Worm (Caenorhabditis elegans) whole organism, L4 larva: Measurements from ENCODE around the gene T09F5.2.

Experiments
- F37D6.2 ChIP-seq: sonication (generic microtip); optimal IDR thresholded peaks from 2 replicates; lab custom pipeline; 2016; ENCODE audit warnings: mild to moderate bottlenecking, missing genetic modification characterization, missing compliant biosample characterization
- R02D3.7 ChIP-seq: fragments of 150-350 bp; sonication (generic microtip); optimal IDR thresholded peaks from 3 replicates; lab custom pipeline; 2014; ENCODE audit warnings: missing biosample characterization, missing genetic modification characterization
- T20F7.1 ChIP-seq: fragments of 200-800 bp; sonication (Bioruptor generic); optimal IDR thresholded peaks from 2 replicates; lab custom pipeline; 2018; ENCODE audit warnings: mild to moderate bottlenecking, missing genetic modification characterization, missing compliant biosample characterization
- Y48G9A.11 ChIP-seq: fragments of 200-800 bp; sonication (Bioruptor generic); IDR thresholded peaks from 2 replicates; pipeline ENCODE4 v1.3.6; 2022; ENCODE audit warnings: missing genetic modification reagents, missing genetic modification characterization, missing compliant biosample characterization
- aha-1 ChIP-seq: fragments of 150-350 bp; peaks from one replicate; lab custom pipeline; 2014; ENCODE audit warnings: missing biosample characterization, missing genetic modification characterization
- arid-1 ChIP-seq: fragments of 200-800 bp; sonication (Bioruptor generic); conservative IDR thresholded peaks from 2 replicates; pipeline ENCODE4 v1.3.6; 2022; ENCODE audit warnings: missing genetic modification reagents, missing genetic modification characterization, missing compliant biosample characterization
- attf-4 ChIP-seq: sonication (generic microtip); optimal IDR thresholded peaks from 3 replicates; lab custom pipeline; 2017; ENCODE audit warnings: missing biosample characterization, missing genetic modification characterization
- ceh-20 ChIP-seq: fragments of 200-800 bp; sonication (Bioruptor generic); IDR thresholded peaks from 2 replicates; pipeline ENCODE4 v1.3.6; 2022; ENCODE audit warnings: missing genetic modification reagents, missing genetic modification characterization, missing compliant biosample characterization
- ceh-28 ChIP-seq: fragments of 150-350 bp; optimal IDR thresholded peaks from 2 replicates; lab custom pipeline; 2014; ENCODE audit warnings: missing biosample characterization, missing genetic modification reagents, missing genetic modification characterization
- ceh-82 ChIP-seq: sonication (generic microtip); optimal IDR thresholded peaks from 2 replicates; lab custom pipeline; 2017; ENCODE audit warnings: missing biosample characterization, missing genetic modification characterization
- ctbp-1 ChIP-seq: fragments of 200-800 bp; sonication (Bioruptor generic); IDR thresholded peaks from 2 replicates; pipeline ENCODE4 v1.3.6; 2022; ENCODE audit warnings: missing genetic modification reagents, missing genetic modification characterization, missing compliant biosample characterization
- daf-12 ChIP-seq: fragments of 150-350 bp; optimal IDR thresholded peaks from 2 replicates; lab custom pipeline; 2014; ENCODE audit warnings: missing biosample characterization, missing genetic modification reagents, missing genetic modification characterization
- daf-8 ChIP-seq: fragments of 200-800 bp; sonication (Bioruptor generic); IDR thresholded peaks from 2 replicates; pipeline ENCODE4 v1.3.6; 2022; ENCODE audit warnings: missing genetic modification characterization, missing compliant biosample characterization
- dmd-8 ChIP-seq: fragments of 200-800 bp; sonication (Bioruptor generic); IDR thresholded peaks from 2 replicates; pipeline ENCODE4 v1.3.6; 2022; ENCODE audit warnings: missing genetic modification characterization, missing compliant biosample characterization
- dpl-1 ChIP-seq: fragments of 150-350 bp; optimal IDR thresholded peaks from 2 replicates; lab custom pipeline; 2014; ENCODE audit warnings: missing biosample characterization, missing genetic modification reagents, missing genetic modification characterization
- dve-1 ChIP-seq: sonication (generic microtip); optimal IDR thresholded peaks from 2 replicates; lab custom pipeline; 2017; ENCODE audit warnings: antibody characterized with exemption, mild to moderate bottlenecking, missing genetic modification characterization, missing compliant biosample characterization; ENCODE audit not compliant: insufficient read depth
- egl-43 ChIP-seq: fragments of 200-800 bp; sonication (Bioruptor generic); IDR thresholded peaks from 2 replicates; pipeline ENCODE4 v1.3.6; 2022; ENCODE audit warnings: missing genetic modification reagents, missing genetic modification characterization, missing compliant biosample characterization
- fkh-10 ChIP-seq: fragments of 150-350 bp; optimal IDR thresholded peaks from 2 replicates; lab custom pipeline; 2014; ENCODE audit warnings: missing biosample characterization, missing genetic modification reagents, missing genetic modification characterization
- lin-15B ChIP-seq: fragments of 150-350 bp; sonication (generic microtip); optimal IDR thresholded peaks from 3 replicates; lab custom pipeline; 2014; ENCODE audit warnings: missing biosample characterization, missing genetic modification characterization
- lin-29 ChIP-seq: fragments of 200-800 bp; sonication (Bioruptor generic); IDR thresholded peaks from 2 replicates; pipeline ENCODE4 v1.3.6; 2022; ENCODE audit warnings: missing genetic modification reagents, missing genetic modification characterization, missing compliant biosample characterization
- lin-39 ChIP-seq: fragments of 150-350 bp; optimal IDR thresholded peaks from 2 replicates; lab custom pipeline; 2014; ENCODE audit warnings: missing biosample characterization, missing genetic modification reagents, missing genetic modification characterization
- lir-3 ChIP-seq: sonication (generic microtip); optimal IDR thresholded peaks from 2 replicates; lab custom pipeline; 2016; ENCODE audit warnings: mild to moderate bottlenecking, missing genetic modification characterization, missing compliant biosample characterization
- lsy-2 ChIP-seq, 2 experiments: fragments of 150-350 bp in 1 of 2; sonication (generic microtip) in 1 of 2; optimal IDR thresholded peaks; 2 replicates each; lab custom pipeline; 2014 to 2017; ENCODE audit warnings: missing biosample characterization in 2 of 2, missing genetic modification characterization in 2 of 2
- mdl-1 ChIP-seq, 2 experiments: fragments of 150-350 bp in 1 of 2; sonication (generic microtip) in 1 of 2; optimal IDR thresholded peaks; 2 replicates each; lab custom pipeline; 2014 to 2017; ENCODE audit warnings: missing biosample characterization in 2 of 2, missing genetic modification characterization in 2 of 2
- mes-2 ChIP-seq: sonication (generic microtip); optimal IDR thresholded peaks from 2 replicates; lab custom pipeline; 2016; ENCODE audit warnings: missing genotype, mild to moderate bottlenecking, missing genetic modification characterization, missing compliant biosample characterization; ENCODE audit not compliant: poor library complexity, severe bottlenecking
- mxl-3 ChIP-seq: fragments of 200-800 bp; sonication (Bioruptor generic); optimal IDR thresholded peaks from 2 replicates; lab custom pipeline; 2018; ENCODE audit warnings: mild to moderate bottlenecking, missing genetic modification characterization, missing compliant biosample characterization
- nhr-10 ChIP-seq: fragments of 150-350 bp; optimal IDR thresholded peaks from 2 replicates; lab custom pipeline; 2014; ENCODE audit warnings: missing biosample characterization, missing genetic modification characterization
- nhr-111 ChIP-seq: fragments of 200-800 bp; sonication (Bioruptor generic); optimal IDR thresholded peaks from 2 replicates; lab custom pipeline; 2018; ENCODE audit warnings: mild to moderate bottlenecking, missing genetic modification characterization, missing compliant biosample characterization
- nhr-25 ChIP-seq: sonication (generic microtip); optimal IDR thresholded peaks from 2 replicates; lab custom pipeline; 2017; ENCODE audit warnings: missing genetic modification characterization, mild to moderate bottlenecking, missing compliant biosample characterization, antibody characterized with exemption, moderate library complexity, borderline replicate concordance; ENCODE audit not compliant: insufficient read depth
- nhr-28 ChIP-seq: fragments of 150-350 bp; optimal IDR thresholded peaks from 2 replicates; lab custom pipeline; 2014; ENCODE audit warnings: missing biosample characterization, missing genetic modification characterization
- nhr-76 ChIP-seq: fragments of 150-350 bp; optimal IDR thresholded peaks from 2 replicates; lab custom pipeline; 2014; ENCODE audit warnings: missing biosample characterization, missing genetic modification characterization
- nhr-77 ChIP-seq: fragments of 150-350 bp; optimal IDR thresholded peaks from 2 replicates; lab custom pipeline; 2014; ENCODE audit warnings: missing biosample characterization, missing genetic modification characterization
- rbr-2 ChIP-seq: sonication (generic microtip); optimal IDR thresholded peaks from 2 replicates; lab custom pipeline; 2016; ENCODE audit warnings: missing genotype, missing genetic modification characterization, missing compliant biosample characterization
- sdz-12 ChIP-seq: fragments of 200-800 bp; sonication (Bioruptor generic); optimal IDR thresholded peaks from 2 replicates; lab custom pipeline; 2018; ENCODE audit warnings: mild to moderate bottlenecking, missing genetic modification characterization, missing compliant biosample characterization
- skn-1 ChIP-seq: fragments of 150-350 bp; optimal IDR thresholded peaks from 2 replicates; lab custom pipeline; 2014; ENCODE audit warnings: missing biosample characterization, missing genetic modification characterization
- spr-3 ChIP-seq: fragments of 200-800 bp; sonication (Bioruptor generic); optimal IDR thresholded peaks from 2 replicates; lab custom pipeline; 2018; ENCODE audit warnings: mild to moderate bottlenecking, missing genetic modification characterization, missing compliant biosample characterization
- ztf-11 ChIP-seq: fragments of 150-350 bp; optimal IDR thresholded peaks from 2 replicates; lab custom pipeline; 2014; ENCODE audit warnings: missing biosample characterization, missing genetic modification characterization

Gene T09F5.2

ce11 chrV:15192377-15192776 lies 41.6 kb downstream of the T09F5.2 start, which contains the start of gene plc-2 (continued):
- TF ChIP-seq lin-39 (tag; lab: Kevin White, UChicago) = no peak
- TF ChIP-seq lsy-2 (tag; optimal IDR thresholded peaks at IDR 0.05; lab: Kevin White, UChicago) = no peak
- no peak for TF ChIP-seq ceh-20 (GFP tag; lab: Robert Waterston, UW)
- no peak for TF ChIP-seq Y48G9A.11 (GFP tag; lab: Robert Waterston, UW)
- no peak for TF ChIP-seq nhr-111 (GFP tag; lab: Kevin White, UChicago)
- no peak for TF ChIP-seq lin-15B (tag; lab: Kevin White, UChicago)

ce11 chrV:15193909-15194308 lies 43.1 kb downstream of the T09F5.2 start, which contains the start of gene Y75B12B.13:
Gene Y75B12B.13, minus strand, starts transcription at chrV:15194009.
- TF ChIP-seq daf-12 (tag; lab: Kevin White, UChicago) = no peak
- TF ChIP-seq ztf-11 (tag; lab: Kevin White, UChicago) = no peak
- TF ChIP-seq nhr-25 (tag; lab: Kevin White, UChicago) = no peak
- no peak for TF ChIP-seq dve-1 (tag; lab: Kevin White, UChicago)
- TF ChIP-seq dmd-8 = no peak
- no peak for TF ChIP-seq lin-15B (tag; lab: Kevin White, UChicago)
- TF ChIP-seq R02D3.7 (tag; lab: Kevin White, UChicago) = no peak
- no peak for TF ChIP-seq nhr-76 (tag; lab: Kevin White, UChicago)
- no peak for TF ChIP-seq ctbp-1 (GFP tag; lab: Robert Waterston, UW)
- TF ChIP-seq egl-43 (GFP tag; lab: Robert Waterston, UW) = no peak
- no peak for TF ChIP-seq skn-1 (tag; lab: Kevin White, UChicago)
- no peak for TF ChIP-seq fkh-10 (GFP tag; lab: Kevin White, UChicago)
- no peak for TF ChIP-seq arid-1 (GFP tag; lab: Robert Waterston, UW)
- TF ChIP-seq nhr-77 (tag; lab: Kevin White, UChicago) = no peak
- TF ChIP-seq F37D6.2 (tag; lab: Kevin White, UChicago) = no peak
- TF ChIP-seq, all 104 proteins: peak for 0

DNA sequence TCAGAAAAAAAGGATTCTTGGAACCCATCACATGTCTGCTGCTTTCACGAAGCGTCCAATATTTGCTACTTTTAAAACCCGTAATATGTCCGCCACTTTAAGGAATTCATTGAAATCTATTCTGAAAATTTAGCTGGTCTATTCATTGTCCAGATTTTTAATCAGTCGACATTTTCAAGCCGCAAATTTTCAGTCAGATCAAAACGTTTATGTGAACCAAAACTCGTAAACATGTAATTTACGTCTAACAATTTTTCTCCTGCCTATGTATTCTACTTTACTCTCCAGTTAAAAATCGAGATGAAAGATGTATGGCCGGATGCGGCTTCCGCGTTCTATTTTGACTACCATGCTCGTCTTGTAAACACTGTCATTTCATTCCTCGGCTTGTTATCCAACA lies 47.2 kb downstream of the T09F5.2 start, which contains the start of gene srw-1:
srw-1 (plus strand) TSS at position 301 of the 400 bp plus-strand sequence.
- TF ChIP-seq lin-15B (tag; lab: Kevin White, UChicago) (no peak), daf-8 (GFP tag; lab: Robert Waterston, UW) (no peak), attf-4 (tag; lab: Kevin White, UChicago) (no peak), aha-1 (tag; lab: Kevin White, UChicago) (no peak), mes-2 (tag; lab: Kevin White, UChicago) (no peak), sdz-12 (GFP tag; lab: Kevin White, UChicago) (no peak), nhr-25 (tag; lab: Kevin White, UChicago) (no peak), lin-29 (GFP tag; lab: Robert Waterston, UW) (no peak), nhr-28 (no peak), ceh-28 (tag; lab: Kevin White, UChicago) (no peak), ceh-82 (no peak), lir-3 (tag; lab: Kevin White, UChicago) (no peak), mdl-1 (tag; optimal IDR thresholded peaks at IDR 0.05; lab: Kevin White, UChicago) (no peak), dpl-1 (GFP tag; lab: Kevin White, UChicago) (no peak), spr-3 (GFP tag; lab: Kevin White, UChicago) (no peak), T20F7.1 (no peak), dve-1 (tag; lab: Kevin White, UChicago) (no peak), nhr-10 (tag; lab: Kevin White, UChicago) (no peak), mxl-3 (GFP tag; lab: Kevin White, UChicago) (no peak), rbr-2 (tag; lab: Kevin White, UChicago) (no peak)
